Fruit fly (Drosophila melanogaster) whole organism, prepupa: ENCODE measurements around the gene MKP-4.
A peak's percentile ranks its signal among the peaks of the same experiment; 100 is the strongest.

ENCODE experiments used
- CG10631 ChIP-seq: fragments of 200-800 bp; sonication (Bioruptor generic); optimal IDR thresholded peaks from 2 replicates; lab custom pipeline; 2016; ENCODE audit warnings: missing biosample characterization, missing genetic modification characterization
- CG11762 ChIP-seq: fragments of 200-800 bp; sonication (Bioruptor generic); optimal IDR thresholded peaks from 3 replicates; lab custom pipeline; 2016; ENCODE audit warnings: missing biosample characterization, missing genetic modification characterization; ENCODE audit not compliant: insufficient read depth
- CG11902 ChIP-seq: fragments of 200-800 bp; sonication (Bioruptor generic); optimal IDR thresholded peaks from 3 replicates; lab custom pipeline; 2016; ENCODE audit warnings: missing biosample characterization, missing genetic modification characterization
- CG1621 ChIP-seq: fragments of 200-800 bp; sonication (Bioruptor generic); optimal IDR thresholded peaks from 3 replicates; lab custom pipeline; 2018; ENCODE audit warnings: missing biosample characterization, mild to moderate bottlenecking, missing genetic modification characterization
- CG16779 ChIP-seq: fragments of 200-800 bp; sonication (Bioruptor generic); optimal IDR thresholded peaks from 3 replicates; lab custom pipeline; 2017; ENCODE audit warnings: missing biosample characterization, mild to moderate bottlenecking, missing genetic modification characterization
- CG3032 ChIP-seq: fragments of 200-800 bp; optimal IDR thresholded peaks from 2 replicates; lab custom pipeline; 2019; ENCODE audit warnings: missing biosample characterization, mild to moderate bottlenecking, missing genetic modification characterization, moderate library complexity
- CG31627 ChIP-seq: fragments of 200-800 bp; sonication (Bioruptor generic); optimal IDR thresholded peaks from 3 replicates; lab custom pipeline; 2016; ENCODE audit warnings: missing biosample characterization, missing genetic modification characterization
- CG34406 ChIP-seq: fragments of 200-800 bp; sonication (Bioruptor generic); optimal IDR thresholded peaks from 3 replicates; lab custom pipeline; 2016; ENCODE audit warnings: missing biosample characterization, missing genetic modification characterization
- CG3919 ChIP-seq: fragments of 200-800 bp; sonication (Bioruptor generic); optimal IDR thresholded peaks from 3 replicates; lab custom pipeline; 2016; ENCODE audit warnings: missing biosample characterization, missing genetic modification characterization
- CG6163 ChIP-seq: fragments of 200-800 bp; sonication (Bioruptor generic); IDR thresholded peaks from 3 replicates; pipeline ENCODE4 v1.3.6; 2022; ENCODE audit warnings: missing biosample characterization, missing genetic modification characterization
- CG6276 ChIP-seq: fragments of 200-800 bp; sonication (Bioruptor generic); optimal IDR thresholded peaks from 2 replicates; lab custom pipeline; 2017; ENCODE audit warnings: missing biosample characterization, mild to moderate bottlenecking, missing genetic modification characterization
- CG6808 ChIP-seq: fragments of 200-800 bp; sonication (Bioruptor generic); optimal IDR thresholded peaks from 3 replicates; lab custom pipeline; 2017; ENCODE audit warnings: missing biosample characterization, missing genetic modification characterization, mild to moderate bottlenecking, moderate library complexity, missing genetic modification reagents
- CG8119 ChIP-seq: fragments of 200-800 bp; sonication (Bioruptor generic); IDR thresholded peaks from 3 replicates; pipeline ENCODE4 v1.3.6; 2022; ENCODE audit warnings: missing biosample characterization, missing genetic modification characterization
- CG8319 ChIP-seq: fragments of 200-800 bp; sonication (Bioruptor generic); optimal IDR thresholded peaks from 3 replicates; lab custom pipeline; 2016; ENCODE audit warnings: missing biosample characterization, missing genetic modification characterization
- CG8632 ChIP-seq: fragments of 200-800 bp; sonication (Bioruptor generic); optimal IDR thresholded peaks from 3 replicates; lab custom pipeline; 2016; ENCODE audit warnings: missing biosample characterization, missing genetic modification characterization
- Eip75B ChIP-seq: fragments of 200-800 bp; sonication (Bioruptor generic); optimal IDR thresholded peaks from 3 replicates; lab custom pipeline; 2016; ENCODE audit warnings: missing biosample characterization, missing genetic modification characterization
- Eip78C ChIP-seq: fragments of 200-800 bp; sonication (Bioruptor generic); peaks from one replicate; lab custom pipeline; 2016; ENCODE audit warnings: missing biosample characterization, missing genetic modification characterization
- Eip93F ChIP-seq: fragments of 200-800 bp; sonication (Bioruptor generic); optimal IDR thresholded peaks from 2 replicates; lab custom pipeline; 2016; ENCODE audit warnings: missing biosample characterization, mild to moderate bottlenecking, missing genetic modification characterization
- Ets21C ChIP-seq: fragments of 200-800 bp; sonication (Bioruptor generic); optimal IDR thresholded peaks from 3 replicates; lab custom pipeline; 2016; ENCODE audit warnings: missing biosample characterization, missing genetic modification characterization
- Hr38 ChIP-seq: sonication (Bioruptor generic); optimal IDR thresholded peaks from 2 replicates; lab custom pipeline; 2016; ENCODE audit warnings: missing biosample characterization, missing genetic modification characterization
- Hr4 ChIP-seq: fragments of 200-800 bp; sonication (Bioruptor generic); optimal IDR thresholded peaks from 3 replicates; lab custom pipeline; 2016; ENCODE audit warnings: missing biosample characterization, missing genetic modification characterization
- OdsH ChIP-seq: fragments of 200-800 bp; sonication (Bioruptor generic); optimal IDR thresholded peaks from 3 replicates; lab custom pipeline; 2016; ENCODE audit warnings: missing biosample characterization, missing genetic modification characterization
- Sox14 ChIP-seq: fragments of 200-800 bp; sonication (Bioruptor generic); optimal IDR thresholded peaks from 3 replicates; lab custom pipeline; 2016; ENCODE audit warnings: missing biosample characterization, missing genetic modification characterization
- Sox15 ChIP-seq: fragments of 200-800 bp; sonication (Bioruptor generic); optimal IDR thresholded peaks from 3 replicates; lab custom pipeline; 2016; ENCODE audit warnings: missing biosample characterization, missing genetic modification characterization
- achi ChIP-seq: fragments of 200-800 bp; sonication (Bioruptor generic); optimal IDR thresholded peaks from 3 replicates; lab custom pipeline; 2016; ENCODE audit warnings: missing biosample characterization, missing genetic modification characterization
- acj6 ChIP-seq: fragments of 200-800 bp; sonication (Bioruptor generic); optimal IDR thresholded peaks from 3 replicates; lab custom pipeline; 2016; ENCODE audit warnings: missing biosample characterization, missing genetic modification characterization
- dac ChIP-seq: fragments of 200-800 bp; sonication (Bioruptor generic); optimal IDR thresholded peaks from 2 replicates; lab custom pipeline; 2017; ENCODE audit warnings: missing biosample characterization, mild to moderate bottlenecking, missing genetic modification characterization
- eg ChIP-seq: fragments of 200-800 bp; sonication (Bioruptor generic); IDR thresholded peaks from 3 replicates; pipeline ENCODE4 v1.3.6; 2022; ENCODE audit warnings: missing biosample characterization, missing genetic modification characterization
- esn ChIP-seq: fragments of 200-800 bp; sonication (Bioruptor generic); optimal IDR thresholded peaks from 2 replicates; lab custom pipeline; 2016; ENCODE audit warnings: missing biosample characterization, mild to moderate bottlenecking, missing genetic modification characterization, moderate library complexity
- fkh ChIP-seq: fragments of 200-800 bp; sonication (Bioruptor generic); optimal IDR thresholded peaks from 3 replicates; lab custom pipeline; 2017; ENCODE audit warnings: missing biosample characterization, mild to moderate bottlenecking, missing genetic modification characterization, moderate library complexity
- net ChIP-seq: fragments of 200-800 bp; sonication (Bioruptor generic); optimal IDR thresholded peaks from 3 replicates; lab custom pipeline; 2016; ENCODE audit warnings: missing biosample characterization, missing genetic modification characterization
- ss ChIP-seq, 2 experiments: fragments of 200-800 bp; sonication (Bioruptor generic); optimal IDR thresholded peaks; 2 replicates in 1 of 2; 3 replicates in 1 of 2; lab custom pipeline; 2017 to 2018; ENCODE audit warnings: mild to moderate bottlenecking in 2 of 2, missing biosample characterization in 2 of 2, missing genetic modification characterization in 2 of 2, moderate library complexity in 1 of 2

Gene MKP-4

dm6 chrX:19637434-19638327 is 14.8 kb downstream of the MKP-4 start:
- TF ChIP-seq dac (GFP tag; lab: Kevin White, UChicago) (no peak), Eip78C (GFP tag; lab: Kevin White, UChicago) (peak; percentile 59), CG6163 (GFP tag; lab: Robert Waterston, UW) (peak; percentile 16; the same call in 1 of the 3 replicates), CG8119 (GFP tag; lab: Robert Waterston, UW) (0 out of 3 replicates have a peak, but pooled peaks have one; percentile 18), eg (0 out of 3 replicates have a peak, but pooled peaks have one; percentile 6), Eip75B (GFP tag; lab: Kevin White, UChicago) (peak; percentile 19), Hr38 (GFP tag; lab: Kevin White, UChicago) (no peak), net (GFP tag; lab: Kevin White, UChicago) (peak; percentile 14), ss (GFP tag; optimal IDR thresholded peaks at IDR 0.05; lab: Kevin White, UChicago) (peak in 1 of 2 experiments; percentile 1), CG6808 (GFP tag; lab: Kevin White, UChicago) (peak; percentile 15), CG16779 (peak; percentile 30), esn (GFP tag; lab: Kevin White, UChicago) (no peak)

dm6 chrX:19638328-19638940 is 15.5 kb downstream of the MKP-4 start, which contains the start of gene Rcd-1:
Gene Rcd-1, plus strand, starts transcription at chrX:19638767.
- TF ChIP-seq CG11902 (GFP tag; lab: Kevin White, UChicago) (no peak), fkh (GFP tag; lab: Kevin White, UChicago) (peak; percentile 90), Eip78C (GFP tag; lab: Kevin White, UChicago) (peak; percentile 68), ss (GFP tag; optimal IDR thresholded peaks at IDR 0.05; lab: Kevin White, UChicago) (peak in 1 of 2 experiments; percentile 12), CG34406 (GFP tag; lab: Kevin White, UChicago) (no peak)

DNA sequence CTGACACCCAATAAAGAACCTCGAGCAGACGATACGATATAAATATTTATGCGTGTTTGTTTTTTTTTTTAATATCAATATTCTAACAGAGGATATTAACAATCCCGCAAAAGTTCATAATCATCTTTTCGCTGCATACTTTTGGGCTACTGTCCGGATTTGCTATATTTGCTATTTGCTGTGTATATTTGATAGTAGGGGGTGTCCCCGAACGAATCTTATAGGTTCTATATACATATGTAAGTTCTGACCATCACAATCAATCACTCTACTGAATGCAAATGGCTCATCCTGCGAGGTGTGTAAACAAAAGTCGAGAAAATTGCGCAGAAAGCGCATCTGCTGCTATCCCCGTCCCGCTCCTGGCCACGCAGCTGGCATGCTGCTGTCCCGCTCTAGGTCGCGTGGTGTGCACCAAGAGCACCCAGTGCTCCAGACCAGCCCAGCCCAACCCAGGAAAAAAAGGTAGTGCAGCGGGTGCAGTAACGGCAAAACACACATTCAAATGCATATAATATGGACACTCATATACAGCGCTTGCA is 17.9 kb downstream of the MKP-4 start:
- no peak for TF ChIP-seq CG34406 (GFP tag; lab: Kevin White, UChicago)
- TF ChIP-seq achi (GFP tag; lab: Kevin White, UChicago) = no peak
- TF ChIP-seq ss (GFP tag; optimal IDR thresholded peaks at IDR 0.05; lab: Kevin White, UChicago) = peak in 1 of 2 experiments; percentile 20
- TF ChIP-seq fkh (GFP tag; lab: Kevin White, UChicago) = no peak
- no peak for TF ChIP-seq acj6 (GFP tag; lab: Kevin White, UChicago)
- peak; percentile 68 for TF ChIP-seq Eip78C (GFP tag; lab: Kevin White, UChicago)
- TF ChIP-seq CG8319 (GFP tag; lab: Kevin White, UChicago) = no peak
- no peak for TF ChIP-seq CG16779
- no peak for TF ChIP-seq CG11762 (GFP tag; lab: Kevin White, UChicago)

- TF ChIP-seq CG3919 (GFP tag; lab: Kevin White, UChicago) (no peak), CG3032 (no peak), CG6276 (no peak), OdsH (no peak), CG8632 (GFP tag; lab: Kevin White, UChicago) (no peak), achi (GFP tag; lab: Kevin White, UChicago) (peak; percentile 100), Hr4 (GFP tag; lab: Kevin White, UChicago) (no peak), CG1621 (tag; lab: Kevin White, UChicago) (peak; percentile 3), CG10631 (GFP tag; lab: Kevin White, UChicago) (no peak), Hr38 (GFP tag; lab: Kevin White, UChicago) (no peak), Sox14 (GFP tag; lab: Kevin White, UChicago) (peak; percentile 61), eg (0 out of 3 replicates have a peak, but pooled peaks have one; percentile 8), CG8319 (GFP tag; lab: Kevin White, UChicago) (no peak), CG31627 (GFP tag; lab: Kevin White, UChicago) (peak; percentile 21), Eip78C (GFP tag; lab: Kevin White, UChicago) (peak; percentile 68), Sox15 (GFP tag; lab: Kevin White, UChicago) (no peak), Eip93F (no peak), Ets21C (GFP tag; lab: Kevin White, UChicago) (no peak), CG6163 (GFP tag; lab: Robert Waterston, UW) (peak; percentile 34; the same call in 1 of the 3 replicates)
Measured at dm6 chrX:19642819-19643504, 20.0 kb downstream of the MKP-4 start, which contains the start of the genes CG12237 and Sec61gamma. Gene CG12237, minus strand, starts transcription at chrX:19642869. Gene Sec61gamma, plus strand, starts transcription at chrX:19643327.
